Worm (Caenorhabditis elegans): ENCODE measurements around the gene ubc-24.

- TF ChIP-seq elt-2 (tag; optimal IDR thresholded peaks at IDR 0.05) (no peak), ceh-82 (tag; optimal IDR thresholded peaks at IDR 0.05) (no peak), ztf-11 (tag; optimal IDR thresholded peaks at IDR 0.05) (no peak), zag-1 (tag; optimal IDR thresholded peaks at IDR 0.05) (no peak), snpc-4 (tag; optimal IDR thresholded peaks at IDR 0.05) (no peak), nhr-11 (tag; optimal IDR thresholded peaks at IDR 0.05) (no peak), tbx-2 (tag; optimal IDR thresholded peaks at IDR 0.05) (no peak), nhr-237 (tag; optimal IDR thresholded peaks at IDR 0.05) (no peak)
Observed at ce11 chrII:8415035-8415434, 9.6 kb downstream of the ubc-24 start.
